Fruit fly (Drosophila melanogaster) whole organism, embryonic: ENCODE results near the gene Plc21C.
A peak's percentile ranks its signal among the peaks of the same experiment; 100 is the strongest.

ENCODE experiments used
- Abd-B ChIP-seq: fragments of 200-800 bp; sonication (Bioruptor generic); optimal IDR thresholded peaks from 2 replicates; lab custom pipeline; 2018; ENCODE audit warnings: missing biosample characterization, mild to moderate bottlenecking, missing genetic modification characterization, moderate library complexity
- Atf-2 ChIP-seq: fragments of 200-800 bp; sonication (Bioruptor generic); optimal IDR thresholded peaks from 2 replicates; lab custom pipeline; 2016; ENCODE audit warnings: missing biosample characterization, missing genetic modification characterization
- Atf6 ChIP-seq: fragments of 200-800 bp; sonication (Bioruptor generic); IDR thresholded peaks from 2 replicates; pipeline ENCODE4 v1.3.6; 2022; ENCODE audit warnings: missing biosample characterization, missing genetic modification characterization
- BtbVII ChIP-seq: fragments of 200-800 bp; sonication (Bioruptor generic); optimal IDR thresholded peaks from 3 replicates; lab custom pipeline; 2017; ENCODE audit warnings: missing biosample characterization, mild to moderate bottlenecking, missing genetic modification characterization
- CG10321 ChIP-seq: fragments of 200-800 bp; sonication (Bioruptor generic); IDR thresholded peaks from 2 replicates; pipeline ENCODE4 v1.3.6; 2022; ENCODE audit warnings: missing biosample characterization, missing genetic modification characterization
- CG10979 ChIP-seq: fragments of 200-800 bp; sonication (Bioruptor generic); optimal IDR thresholded peaks from 2 replicates; lab custom pipeline; 2018; ENCODE audit warnings: missing biosample characterization, mild to moderate bottlenecking, missing genetic modification characterization, moderate library complexity
- CG11247 ChIP-seq: fragments of 200-800 bp; sonication (Bioruptor generic); IDR thresholded peaks from 2 replicates; pipeline ENCODE4 v1.3.6; 2022; ENCODE audit warnings: missing biosample characterization, missing genetic modification characterization
- CG11560 ChIP-seq: fragments of 200-800 bp; sonication (Bioruptor generic); IDR thresholded peaks from 3 replicates; pipeline ENCODE4 v1.3.6; 2022; ENCODE audit warnings: missing biosample characterization, missing genetic modification characterization
- CG12219 ChIP-seq: fragments of 200-800 bp; sonication (Bioruptor generic); optimal IDR thresholded peaks from 3 replicates; lab custom pipeline; 2018; ENCODE audit warnings: missing biosample characterization, mild to moderate bottlenecking, missing genetic modification characterization
- CG12769 ChIP-seq: fragments of 200-800 bp; sonication (Bioruptor generic); optimal IDR thresholded peaks from 2 replicates; lab custom pipeline; 2019; ENCODE audit warnings: missing biosample characterization, mild to moderate bottlenecking, missing genetic modification characterization, moderate library complexity
- CG12942 ChIP-seq: fragments of 200-800 bp; sonication (Bioruptor generic); optimal IDR thresholded peaks from 3 replicates; lab custom pipeline; 2016; ENCODE audit warnings: missing biosample characterization, missing genetic modification characterization
- CG14014 ChIP-seq: fragments of 200-800 bp; sonication (Bioruptor generic); IDR thresholded peaks from 2 replicates; pipeline ENCODE4 v1.3.6; 2022; ENCODE audit warnings: missing biosample characterization, missing genetic modification characterization
- CG14050 ChIP-seq: fragments of 200-800 bp; sonication (Bioruptor generic); IDR thresholded peaks from 3 replicates; pipeline ENCODE4 v1.3.6; 2022; ENCODE audit warnings: missing biosample characterization, missing genetic modification characterization
- CG18011 ChIP-seq: fragments of 200-800 bp; sonication (Bioruptor generic); optimal IDR thresholded peaks from 2 replicates; lab custom pipeline; 2017; ENCODE audit warnings: missing biosample characterization, missing genetic modification characterization, mild to moderate bottlenecking, moderate library complexity, missing genotype
- CG2129 ChIP-seq: fragments of 200-800 bp; sonication (Bioruptor generic); IDR thresholded peaks from 2 replicates; pipeline ENCODE4 v1.3.6; 2022; ENCODE audit warnings: missing biosample characterization, missing genetic modification characterization; ENCODE audit not compliant: partially characterized antibody
- CG2199 ChIP-seq: fragments of 200-800 bp; sonication (Bioruptor generic); IDR thresholded peaks from 3 replicates; pipeline ENCODE4 v1.3.6; 2022; ENCODE audit warnings: missing biosample characterization, missing genetic modification characterization
- CG2712 ChIP-seq: fragments of 200-800 bp; optimal IDR thresholded peaks from 3 replicates; lab custom pipeline; 2019; ENCODE audit warnings: missing biosample characterization, mild to moderate bottlenecking, missing genetic modification characterization, moderate library complexity
- CG31224 ChIP-seq: fragments of 200-800 bp; sonication (Bioruptor generic); IDR thresholded peaks from 2 replicates; pipeline ENCODE4 v1.3.6; 2022; ENCODE audit warnings: missing biosample characterization, missing genetic modification characterization
- CG4854 ChIP-seq: fragments of 200-800 bp; sonication (Bioruptor generic); optimal IDR thresholded peaks from 2 replicates; lab custom pipeline; 2016; ENCODE audit warnings: missing biosample characterization, missing genetic modification characterization, inconsistent platforms
- CG5245 ChIP-seq: fragments of 200-800 bp; sonication (Bioruptor generic); optimal IDR thresholded peaks from 3 replicates; lab custom pipeline; 2016; ENCODE audit warnings: missing biosample characterization, missing genetic modification characterization
- CG6175 ChIP-seq: fragments of 200-800 bp; sonication (Bioruptor generic); IDR thresholded peaks from 3 replicates; pipeline ENCODE4 v1.3.6; 2022; ENCODE audit warnings: missing biosample characterization, missing genetic modification characterization
- CG9609 ChIP-seq: fragments of 200-800 bp; sonication (Bioruptor generic); optimal IDR thresholded peaks from 3 replicates; lab custom pipeline; 2016; ENCODE audit warnings: missing biosample characterization, missing genetic modification characterization
- CkIIα-i1 ChIP-seq: fragments of 200-800 bp; sonication (Bioruptor generic); IDR thresholded peaks from 2 replicates; pipeline ENCODE4 v1.3.6; 2022; ENCODE audit warnings: missing biosample characterization, missing genetic modification characterization
- CrebB ChIP-seq: fragments of 200-800 bp; sonication (Bioruptor generic); optimal IDR thresholded peaks from 3 replicates; lab custom pipeline; 2018; ENCODE audit warnings: missing biosample characterization, mild to moderate bottlenecking, missing genetic modification characterization
- HLH3B ChIP-seq: fragments of 200-800 bp; sonication (Bioruptor generic); IDR thresholded peaks from 2 replicates; pipeline ENCODE4 v1.3.6; 2022; ENCODE audit warnings: missing biosample characterization, missing genetic modification characterization
- HLH54F ChIP-seq: fragments of 200-800 bp; sonication (Bioruptor generic); optimal IDR thresholded peaks from 3 replicates; lab custom pipeline; 2016; ENCODE audit warnings: missing biosample characterization, missing genetic modification characterization
- Hand ChIP-seq: fragments of 200-800 bp; sonication (Bioruptor generic); optimal IDR thresholded peaks from 2 replicates; lab custom pipeline; 2017; ENCODE audit warnings: mild to moderate bottlenecking, missing biosample characterization, missing genetic modification reagents, missing genetic modification characterization
- Hmr ChIP-seq: fragments of 200-800 bp; sonication (Bioruptor generic); optimal IDR thresholded peaks from 3 replicates; lab custom pipeline; 2017; ENCODE audit warnings: mild to moderate bottlenecking, missing biosample characterization, missing genetic modification reagents, missing genetic modification characterization
- Neu2 ChIP-seq: fragments of 200-800 bp; sonication (Bioruptor generic); optimal IDR thresholded peaks from 3 replicates; lab custom pipeline; 2016; ENCODE audit warnings: missing biosample characterization, missing genetic modification characterization, borderline replicate concordance
- NfI ChIP-seq: fragments of 200-800 bp; sonication (Bioruptor generic); optimal IDR thresholded peaks from 3 replicates; lab custom pipeline; 2018; ENCODE audit warnings: missing biosample characterization, mild to moderate bottlenecking, missing genetic modification characterization, moderate library complexity
- Optix ChIP-seq: fragments of 200-800 bp; sonication (Bioruptor generic); IDR thresholded peaks from 3 replicates; pipeline ENCODE4 v1.3.6; 2022; ENCODE audit warnings: missing biosample characterization, missing genetic modification characterization
- Spps ChIP-seq: fragments of 200-800 bp; sonication (Bioruptor generic); optimal IDR thresholded peaks from 2 replicates; lab custom pipeline; 2018; ENCODE audit warnings: missing biosample characterization, mild to moderate bottlenecking, missing genetic modification characterization
- ase ChIP-seq: fragments of 200-800 bp; sonication (Bioruptor generic); IDR thresholded peaks from 3 replicates; pipeline ENCODE4 v1.3.6; 2022; ENCODE audit warnings: missing biosample characterization, missing genetic modification characterization
- btn ChIP-seq: fragments of 200-800 bp; sonication (Bioruptor generic); optimal IDR thresholded peaks from 2 replicates; lab custom pipeline; 2016; ENCODE audit warnings: missing biosample characterization, missing genetic modification characterization
- chm ChIP-seq: fragments of 200-800 bp; sonication (Bioruptor generic); IDR thresholded peaks from 2 replicates; pipeline ENCODE4 v1.3.6; 2022; ENCODE audit warnings: missing biosample characterization, missing genetic modification characterization
- ems ChIP-seq: fragments of 200-800 bp; sonication (Bioruptor generic); optimal IDR thresholded peaks from 3 replicates; lab custom pipeline; 2016; ENCODE audit warnings: missing biosample characterization, missing genetic modification characterization
- en ChIP-seq: fragments of 200-800 bp; sonication (Bioruptor generic); optimal IDR thresholded peaks from 2 replicates; lab custom pipeline; 2016; ENCODE audit warnings: missing biosample characterization, missing genetic modification characterization
- fu2 ChIP-seq: fragments of 200-800 bp; sonication (Bioruptor generic); optimal IDR thresholded peaks from 2 replicates; lab custom pipeline; 2016; ENCODE audit warnings: missing biosample characterization, missing genetic modification characterization
- her ChIP-seq: fragments of 200-800 bp; sonication (Bioruptor generic); optimal IDR thresholded peaks from 2 replicates; lab custom pipeline; 2016; ENCODE audit warnings: missing biosample characterization, missing genetic modification characterization
- inv ChIP-seq: fragments of 200-800 bp; sonication (Bioruptor generic); IDR thresholded peaks from 2 replicates; pipeline ENCODE4 v1.3.6; 2022; ENCODE audit warnings: missing biosample characterization, missing genetic modification characterization; ENCODE audit not compliant: partially characterized antibody
- ken ChIP-seq: fragments of 200-800 bp; sonication (Bioruptor generic); IDR thresholded peaks from 3 replicates; pipeline ENCODE4 v1.3.6; 2022; ENCODE audit warnings: missing biosample characterization, missing genetic modification characterization
- klu ChIP-seq: fragments of 200-800 bp; sonication (Bioruptor generic); IDR thresholded peaks from 2 replicates; pipeline ENCODE4 v1.3.6; 2022; ENCODE audit warnings: missing biosample characterization, missing genetic modification characterization
- knrl ChIP-seq: fragments of 200-800 bp; sonication (Bioruptor generic); IDR thresholded peaks from 3 replicates; pipeline ENCODE4 v1.3.6; 2022; ENCODE audit warnings: missing biosample characterization, missing genetic modification characterization; ENCODE audit not compliant: partially characterized antibody
- otp ChIP-seq: fragments of 200-800 bp; sonication (Bioruptor generic); IDR thresholded peaks from 3 replicates; pipeline ENCODE4, ENCODE4 v1.3.6; 2022; ENCODE audit warnings: missing biosample characterization, missing genetic modification characterization
- pb ChIP-seq: fragments of 200-800 bp; sonication (Bioruptor generic); optimal IDR thresholded peaks from 3 replicates; lab custom pipeline; 2016; ENCODE audit warnings: missing biosample characterization, missing genetic modification characterization
- pum ChIP-seq: fragments of 200-800 bp; sonication (Bioruptor generic); optimal IDR thresholded peaks from 2 replicates; lab custom pipeline; 2016; ENCODE audit warnings: missing biosample characterization, missing genetic modification characterization
- sd ChIP-seq: fragments of 200-800 bp; sonication (Bioruptor generic); optimal IDR thresholded peaks from 3 replicates; lab custom pipeline; 2018; ENCODE audit warnings: missing biosample characterization, mild to moderate bottlenecking, missing genetic modification characterization, moderate library complexity
- sens ChIP-seq: fragments of 200-800 bp; sonication (Bioruptor generic); peaks from one replicate; lab custom pipeline; 2016; ENCODE audit warnings: missing biosample characterization, missing genetic modification characterization
- ssp ChIP-seq: fragments of 200-800 bp; sonication (Bioruptor generic); IDR thresholded peaks from 2 replicates; pipeline ENCODE4 v1.3.6; 2022; ENCODE audit warnings: missing biosample characterization, missing genetic modification characterization
- yki ChIP-seq: fragments of >200 bp; optimal IDR thresholded peaks from 3 replicates; lab custom pipeline; 2018
- zen ChIP-seq: fragments of 200-800 bp; sonication (Bioruptor generic); optimal IDR thresholded peaks from 3 replicates; lab custom pipeline; 2018; ENCODE audit warnings: missing biosample characterization, mild to moderate bottlenecking, missing genetic modification characterization, moderate library complexity
- zf30C ChIP-seq: fragments of 200-800 bp; sonication (Bioruptor generic); optimal IDR thresholded peaks from 3 replicates; lab custom pipeline; 2018; ENCODE audit warnings: missing biosample characterization, mild to moderate bottlenecking, missing genetic modification characterization

Plc21C gene

dm6 chr2L:286421-286820 is 19.3 kb upstream of the Plc21C start (continued):
- peak; percentile 28 for TF ChIP-seq Atf-2 (GFP tag; lab: Kevin White, UChicago)
- peak; percentile 51 for TF ChIP-seq CG12942 (GFP tag; lab: Kevin White, UChicago)
- peak; percentile 69 for TF ChIP-seq BtbVII (GFP tag; lab: Kevin White, UChicago)
- peak; percentile 82 for TF ChIP-seq Atf6
- TF ChIP-seq zf30C (GFP tag; lab: Kevin White, UChicago): no peak
- no peak for TF ChIP-seq CG2129 (GFP tag; lab: Robert Waterston, UW)
- peak; percentile 43 for TF ChIP-seq CG9609 (GFP tag; lab: Kevin White, UChicago)
- TF ChIP-seq ssp (GFP tag; lab: Robert Waterston, UW): peak; percentile 36; the same call in 1 of the 2 replicates
- peak; percentile 88 for TF ChIP-seq sens (GFP tag; lab: Kevin White, UChicago)
- TF ChIP-seq CkIIα-i1 (GFP tag; lab: Robert Waterston, UW): no peak
- TF ChIP-seq CG31224 (GFP tag; lab: Robert Waterston, UW): 0 out of 2 replicates have a peak, but pooled peaks have one; percentile 44
- TF ChIP-seq ase (GFP tag; lab: Robert Waterston, UW): peak; percentile 70; the same call in 2 of the 3 replicates
- peak; percentile 15 for TF ChIP-seq pb (GFP tag; lab: Kevin White, UChicago)
- no peak for TF ChIP-seq inv
- peak; percentile 77 for TF ChIP-seq CG11247
- TF ChIP-seq CG4854 (GFP tag; lab: Kevin White, UChicago): peak; percentile 6
- peak; percentile 29 for TF ChIP-seq btn (GFP tag; lab: Kevin White, UChicago)
- TF ChIP-seq HLH54F (GFP tag; lab: Kevin White, UChicago): peak; percentile 62
- TF ChIP-seq Neu2: no peak
- TF ChIP-seq Spps: no peak
- peak; percentile 85 for TF ChIP-seq Hmr (GFP tag; lab: Kevin White, UChicago)
- TF ChIP-seq Abd-B: no peak
- peak; percentile 42 for TF ChIP-seq CG2712 (tag; lab: Kevin White, UChicago)
- peak; percentile 65 for TF ChIP-seq CG12219 (GFP tag; lab: Kevin White, UChicago)
- TF ChIP-seq CG5245: peak; percentile 54
- peak; percentile 57 for TF ChIP-seq fu2 (GFP tag; lab: Kevin White, UChicago)
- no peak for TF ChIP-seq klu (GFP tag; lab: Robert Waterston, UW)
- TF ChIP-seq CG2199 (GFP tag; lab: Robert Waterston, UW): no peak
- TF ChIP-seq CG10979 (tag; lab: Kevin White, UChicago): peak; percentile 7
- TF ChIP-seq CG14050: peak; percentile 41; the same call in 1 of the 3 replicates
- peak; percentile 35 for TF ChIP-seq sd (tag; lab: Kevin White, UChicago)
- TF ChIP-seq chm (GFP tag; lab: Robert Waterston, UW): peak; percentile 86
- peak; percentile 63 for TF ChIP-seq ems (GFP tag; lab: Kevin White, UChicago)
- TF ChIP-seq CG14014 (GFP tag; lab: Robert Waterston, UW): peak; percentile 80
- TF ChIP-seq Optix (GFP tag; lab: Robert Waterston, UW): peak; percentile 75
- TF ChIP-seq her (GFP tag; lab: Kevin White, UChicago): peak; percentile 87
- TF ChIP-seq CG11560 (tag; lab: Robert Waterston, UW): no peak; the same call in 2 of the 3 replicates
- peak; percentile 38; the same call in 1 of the 2 replicates for TF ChIP-seq CG10321 (GFP tag; lab: Robert Waterston, UW)
- TF ChIP-seq yki (lab: Kevin White, UChicago): no peak
- TF ChIP-seq CrebB: peak; percentile 68
- peak; percentile 64 for TF ChIP-seq otp (GFP tag; lab: Robert Waterston, UW)
- TF ChIP-seq zen (tag; lab: Kevin White, UChicago): no peak
- TF ChIP-seq en (GFP tag; lab: Kevin White, UChicago): peak; percentile 43
- TF ChIP-seq pum: peak; percentile 51
- TF ChIP-seq Hand (GFP tag; lab: Kevin White, UChicago): peak; percentile 53
- TF ChIP-seq NfI (GFP tag; lab: Kevin White, UChicago): peak; percentile 65
- 0 out of 3 replicates have a peak, but pooled peaks have one; percentile 40 for TF ChIP-seq CG6175 (GFP tag; lab: Robert Waterston, UW)
- TF ChIP-seq CG18011 (GFP tag; lab: Kevin White, UChicago): peak; percentile 24
- peak; percentile 77; the same call in 2 of the 3 replicates for TF ChIP-seq ken (GFP tag; lab: Robert Waterston, UW)
- no peak for TF ChIP-seq knrl (GFP tag; lab: Robert Waterston, UW)
- TF ChIP-seq HLH3B (GFP tag; lab: Robert Waterston, UW): peak; percentile 61
- peak; percentile 92 for TF ChIP-seq CG12769 (tag; lab: Kevin White, UChicago)
